Fruit fly (Drosophila melanogaster) whole organism, embryonic: Measurements from ENCODE around the gene Nep5.

ENCODE experiments used
- Bgb ChIP-seq: fragments of 200-800 bp; sonication (Bioruptor generic); IDR thresholded peaks from 2 replicates; pipeline ENCODE4 v1.3.6; 2022; ENCODE audit warnings: missing biosample characterization, missing genetic modification characterization; ENCODE audit not compliant: partially characterized antibody
- CG10543 ChIP-seq: fragments of 200-800 bp; sonication (Bioruptor generic); optimal IDR thresholded peaks from 3 replicates; lab custom pipeline; 2017; ENCODE audit warnings: missing biosample characterization, mild to moderate bottlenecking, missing genetic modification characterization, moderate library complexity
- CG12659 ChIP-seq: fragments of 200-800 bp; sonication (Bioruptor generic); optimal IDR thresholded peaks from 3 replicates; lab custom pipeline; 2017; ENCODE audit warnings: mild to moderate bottlenecking, missing biosample characterization, missing genetic modification reagents, missing genetic modification characterization
- CG14965 ChIP-seq: fragments of 200-800 bp; sonication (Bioruptor generic); optimal IDR thresholded peaks from 2 replicates; lab custom pipeline; 2016; ENCODE audit warnings: missing biosample characterization, missing genetic modification characterization, borderline replicate concordance
- CG16813 ChIP-seq: fragments of 200-800 bp; sonication (Bioruptor generic); IDR thresholded peaks from 3 replicates; pipeline ENCODE4 v1.3.6; 2022; ENCODE audit warnings: missing biosample characterization, missing genetic modification characterization; ENCODE audit not compliant: partially characterized antibody
- CG17802 ChIP-seq: fragments of 200-800 bp; sonication (Bioruptor generic); optimal IDR thresholded peaks from 2 replicates; lab custom pipeline; 2018; ENCODE audit warnings: missing biosample characterization, mild to moderate bottlenecking, missing genetic modification characterization, moderate library complexity
- CG2678 ChIP-seq: fragments of 200-800 bp; sonication (Bioruptor generic); optimal IDR thresholded peaks from 3 replicates; lab custom pipeline; 2019; ENCODE audit warnings: missing biosample characterization, mild to moderate bottlenecking, missing genetic modification characterization, moderate library complexity
- CG32767 ChIP-seq: fragments of 200-800 bp; sonication (Bioruptor generic); IDR thresholded peaks from 2 replicates; pipeline ENCODE4 v1.3.6; 2022; ENCODE audit warnings: missing biosample characterization, missing genetic modification characterization
- CG5245 ChIP-seq: fragments of 200-800 bp; sonication (Bioruptor generic); optimal IDR thresholded peaks from 3 replicates; lab custom pipeline; 2016; ENCODE audit warnings: missing biosample characterization, missing genetic modification characterization
- CG6175 ChIP-seq: fragments of 200-800 bp; sonication (Bioruptor generic); IDR thresholded peaks from 3 replicates; pipeline ENCODE4 v1.3.6; 2022; ENCODE audit warnings: missing biosample characterization, missing genetic modification characterization
- CG6791 ChIP-seq: fragments of 200-800 bp; sonication (Bioruptor generic); IDR thresholded peaks from 3 replicates; pipeline ENCODE4 v1.3.6; 2022; ENCODE audit warnings: missing biosample characterization, missing genetic modification characterization; ENCODE audit not compliant: partially characterized antibody
- CG7839 ChIP-seq: fragments of 200-800 bp; sonication (Bioruptor generic); optimal IDR thresholded peaks from 3 replicates; lab custom pipeline; 2018; ENCODE audit warnings: missing biosample characterization, mild to moderate bottlenecking, missing genetic modification characterization, moderate library complexity
- CG9215 ChIP-seq: fragments of 200-800 bp; sonication (Bioruptor generic); IDR thresholded peaks from 2 replicates; pipeline ENCODE4 v1.3.6; 2022; ENCODE audit warnings: missing biosample characterization, missing genetic modification characterization
- CTCF ChIP-seq: fragments of 200-800 bp; sonication (Bioruptor generic); optimal IDR thresholded peaks from 2 replicates; lab custom pipeline; 2017; ENCODE audit warnings: missing biosample characterization, mild to moderate bottlenecking, missing genetic modification characterization, moderate library complexity
- D ChIP-seq, 2 experiments: fragments of 200-800 bp in 1 of 2; fragments of >200 bp in 1 of 2; sonication (Bioruptor generic) in 1 of 2; optimal IDR thresholded peaks; 2 replicates in 1 of 2; 3 replicates in 1 of 2; lab custom pipeline; 2017; ENCODE audit warnings: mild to moderate bottlenecking in 1 of 2, missing biosample characterization in 1 of 2, missing genetic modification characterization in 1 of 2, missing genetic modification reagents in 1 of 2
- D19B ChIP-seq: fragments of 200-800 bp; sonication (Bioruptor generic); optimal IDR thresholded peaks from 2 replicates; lab custom pipeline; 2017; ENCODE audit warnings: missing biosample characterization, mild to moderate bottlenecking, missing genetic modification characterization
- Dref ChIP-seq: fragments of 200-800 bp; sonication (Bioruptor generic); IDR thresholded peaks from 2 replicates; pipeline ENCODE4 v1.3.6; 2022; ENCODE audit warnings: missing biosample characterization, missing genetic modification characterization
- Drgx ChIP-seq: fragments of 200-800 bp; sonication (Bioruptor generic); IDR thresholded peaks from 2 replicates; pipeline ENCODE4 v1.3.6; 2022; ENCODE audit warnings: missing biosample characterization, missing genetic modification characterization
- Ets65A ChIP-seq: fragments of 200-800 bp; sonication (Bioruptor generic); peaks from one replicate; lab custom pipeline; 2016; ENCODE audit warnings: missing biosample characterization, missing genetic modification characterization
- Hmx ChIP-seq: fragments of 200-800 bp; sonication (Bioruptor generic); optimal IDR thresholded peaks from 2 replicates; lab custom pipeline; 2016; ENCODE audit warnings: missing biosample characterization, missing genetic modification characterization
- Hr39 ChIP-seq: fragments of >200 bp; optimal IDR thresholded peaks from 2 replicates; lab custom pipeline; 2017
- Hr78 ChIP-seq, 2 experiments: fragments of 200-800 bp in 1 of 2; fragments of >200 bp in 1 of 2; sonication (Bioruptor generic) in 1 of 2; optimal IDR thresholded peaks; 2 replicates each; lab custom pipeline; 2017 to 2019; ENCODE audit warnings: missing biosample characterization in 2 of 2, missing genetic modification characterization in 2 of 2, mild to moderate bottlenecking in 1 of 2, moderate library complexity in 1 of 2
- Sin3A ChIP-seq: fragments of >200 bp; optimal IDR thresholded peaks from 2 replicates; lab custom pipeline; 2018
- TFAM ChIP-seq: fragments of 200-800 bp; sonication (Bioruptor generic); optimal IDR thresholded peaks from 2 replicates; lab custom pipeline; 2017; ENCODE audit warnings: missing biosample characterization, missing genetic modification characterization, inconsistent platforms
- Usf ChIP-seq: fragments of 200-800 bp; sonication (Bioruptor generic); optimal IDR thresholded peaks from 2 replicates; lab custom pipeline; 2017; ENCODE audit warnings: missing genotype, missing biosample characterization, missing genetic modification characterization
- amos ChIP-seq: fragments of 200-800 bp; sonication (Bioruptor generic); IDR thresholded peaks from 2 replicates; pipeline ENCODE4 v1.3.6; 2022; ENCODE audit warnings: missing biosample characterization, missing genetic modification characterization; ENCODE audit not compliant: partially characterized antibody
- aop ChIP-seq: fragments of 200-800 bp; sonication (Bioruptor generic); IDR thresholded peaks from 2 replicates; pipeline ENCODE4 v1.3.6; 2022; ENCODE audit warnings: missing biosample characterization, missing genetic modification characterization
- hth ChIP-seq: fragments of >200 bp; optimal IDR thresholded peaks from 2 replicates; lab custom pipeline; 2017; ENCODE audit warnings: inconsistent platforms
- pnt ChIP-seq: fragments of 200-800 bp; sonication (Bioruptor generic); optimal IDR thresholded peaks from 3 replicates; lab custom pipeline; 2016; ENCODE audit warnings: missing biosample characterization, missing genetic modification characterization
- pum ChIP-seq: fragments of 200-800 bp; sonication (Bioruptor generic); optimal IDR thresholded peaks from 2 replicates; lab custom pipeline; 2016; ENCODE audit warnings: missing biosample characterization, missing genetic modification characterization
- tap ChIP-seq: fragments of 200-800 bp; optimal IDR thresholded peaks from 3 replicates; lab custom pipeline; 2019; ENCODE audit warnings: missing biosample characterization, mild to moderate bottlenecking, missing genetic modification characterization, moderate library complexity
- tna ChIP-seq: fragments of 200-800 bp; sonication (Bioruptor generic); IDR thresholded peaks from 2 replicates; pipeline ENCODE4 v1.3.6; 2022; ENCODE audit warnings: missing biosample characterization, missing genetic modification characterization; ENCODE audit not compliant: partially characterized antibody
- unpg ChIP-seq: fragments of 200-800 bp; sonication (Bioruptor generic); optimal IDR thresholded peaks from 3 replicates; lab custom pipeline; 2018; ENCODE audit warnings: missing biosample characterization, mild to moderate bottlenecking, missing genetic modification characterization, moderate library complexity

Gene Nep5

DNA sequence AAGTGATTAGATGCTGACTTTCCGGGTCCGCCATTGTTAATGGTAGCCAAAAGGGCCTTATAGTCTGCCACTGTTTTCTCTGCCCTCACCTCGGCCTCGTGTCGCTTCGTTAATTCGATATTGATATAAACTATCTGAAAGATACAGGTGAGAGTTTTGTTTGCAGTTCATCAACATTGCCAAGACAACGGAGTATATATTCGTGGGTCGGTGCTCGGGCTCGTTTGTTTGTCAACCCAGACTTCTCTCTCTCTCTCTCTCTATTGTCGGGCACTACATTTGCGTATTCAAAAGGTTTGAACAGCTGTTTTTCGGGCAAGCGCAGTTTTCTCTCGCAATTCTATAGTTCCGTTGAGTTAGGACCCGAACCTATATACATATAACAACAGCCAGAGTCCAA is 3.4 kb upstream of the Nep5 start (continued):
- TF ChIP-seq CG32767 (no peak), Dref (GFP tag; lab: Robert Waterston, UW) (no peak)

DNA sequence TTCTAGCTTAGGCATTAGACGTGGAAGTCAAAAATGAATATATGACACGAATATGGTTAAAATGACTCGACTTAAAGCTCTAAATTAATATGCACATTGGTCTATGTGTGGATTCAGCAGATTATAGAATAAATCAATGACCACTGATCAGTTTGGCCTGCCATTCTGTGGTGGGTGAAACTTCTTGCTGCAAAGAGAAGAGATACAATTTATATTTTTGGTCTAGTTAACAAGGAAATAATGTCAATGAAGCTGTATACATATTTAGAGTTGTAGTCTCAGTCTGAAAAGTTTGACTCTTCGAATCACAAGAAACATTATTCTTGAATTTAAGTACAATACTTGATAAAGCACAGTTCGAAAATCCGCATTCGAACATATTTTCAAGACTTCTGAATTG is 1.1 kb upstream of the Nep5 start, which contains the start of gene CG43935:
Gene CG43935 (plus strand): TSS at position 301 of the 400 bp plus-strand sequence.
- no peak for TF ChIP-seq aop (GFP tag; lab: Robert Waterston, UW)
- TF ChIP-seq pum (GFP tag; lab: Kevin White, UChicago) = no peak
- TF ChIP-seq unpg (GFP tag; lab: Kevin White, UChicago) = no peak
- TF ChIP-seq CG12659 (GFP tag; lab: Kevin White, UChicago) = no peak
- TF ChIP-seq CG2678 (tag; lab: Kevin White, UChicago) = no peak
- TF ChIP-seq CG6791 (GFP tag; lab: Robert Waterston, UW) = no peak

DNA sequence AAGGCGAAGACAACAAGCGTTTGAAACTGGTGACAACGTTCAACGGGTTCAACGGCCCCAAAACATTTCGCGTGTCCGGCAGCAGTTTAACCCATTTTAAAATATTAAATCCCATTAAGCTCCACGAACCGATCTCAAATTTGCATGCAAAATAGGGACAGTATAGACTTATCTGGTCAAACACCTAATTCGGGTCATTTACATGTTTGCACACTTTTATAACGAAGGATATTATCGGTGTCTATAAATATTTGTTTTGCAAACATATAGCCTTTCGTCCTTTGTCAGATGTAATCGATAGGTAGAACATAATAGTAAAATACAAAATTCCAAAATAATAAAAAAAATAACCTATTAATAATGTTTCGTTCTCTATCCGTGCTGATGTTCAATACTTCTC is 2.1 kb downstream of the Nep5 start, which contains the start of gene CG34292:
Gene CG34292 (plus strand): TSS at position 301 of the 400 bp plus-strand sequence.
- TF ChIP-seq D19B (GFP tag; lab: Kevin White, UChicago) = no peak
- no peak for TF ChIP-seq CG16813
- no peak for TF ChIP-seq Usf
- no peak for TF ChIP-seq CG5245 (GFP tag; lab: Kevin White, UChicago)
- no peak for TF ChIP-seq tap
- TF ChIP-seq CG17802 (tag; lab: Kevin White, UChicago) = no peak
- no peak for TF ChIP-seq TFAM (GFP tag; lab: Kevin White, UChicago)
- TF ChIP-seq hth (lab: Kevin White, UChicago) = no peak
- no peak for TF ChIP-seq CG7839 (tag; lab: Kevin White, UChicago)
- no peak for TF ChIP-seq Drgx (GFP tag; lab: Robert Waterston, UW)
- TF ChIP-seq D (optimal IDR thresholded peaks at IDR 0.05; lab: Kevin White, UChicago) = no peak
- no peak for TF ChIP-seq D (GFP tag; optimal IDR thresholded peaks at IDR 0.05; lab: Kevin White, UChicago)
- no peak for TF ChIP-seq pnt (GFP tag; lab: Kevin White, UChicago)
- no peak for TF ChIP-seq Hmx (GFP tag; lab: Kevin White, UChicago)
- TF ChIP-seq tna = no peak
- TF ChIP-seq Ets65A (GFP tag; lab: Kevin White, UChicago) = no peak
- no peak for TF ChIP-seq CG6175 (GFP tag; lab: Robert Waterston, UW)
- TF ChIP-seq, all 482 proteins: peak for 0

DNA sequence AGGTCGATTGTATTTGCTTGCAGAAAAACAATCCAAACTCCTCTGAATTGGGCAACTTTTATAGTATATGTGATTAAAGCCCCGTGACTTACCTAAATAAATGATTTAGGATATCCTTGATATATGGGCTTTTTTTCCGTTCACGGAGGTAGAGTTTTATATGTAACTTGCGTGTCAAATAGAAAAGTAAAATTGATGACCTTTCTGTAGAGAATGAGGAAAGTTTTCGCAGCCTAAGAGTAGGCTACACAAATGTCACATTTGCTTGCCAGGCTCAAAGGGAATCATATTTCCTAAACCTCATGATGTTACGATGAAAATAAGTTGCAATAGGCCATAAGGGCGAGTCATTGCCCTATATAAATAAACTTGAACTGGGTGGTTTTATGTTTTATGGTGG is 7.8 kb downstream of the Nep5 start:
- no peak for TF ChIP-seq Sin3A (lab: Kevin White, UChicago)
- TF ChIP-seq CG16813 = peak; percentile 32; the same call in 1 of the 3 replicates
- peak; percentile 19; the same call in 1 of the 2 replicates for TF ChIP-seq amos (GFP tag; lab: Robert Waterston, UW)
- TF ChIP-seq CG10543 (GFP tag; lab: Kevin White, UChicago) = no peak
- peak in 1 of 2 experiments; percentile 93 for TF ChIP-seq Hr78 (GFP tag; optimal IDR thresholded peaks at IDR 0.05; lab: Kevin White, UChicago)
- peak; percentile 42; the same call in 1 of the 2 replicates for TF ChIP-seq Bgb (GFP tag; lab: Robert Waterston, UW)
- peak; percentile 22 for TF ChIP-seq CTCF (GFP tag; lab: Kevin White, UChicago)

DNA sequence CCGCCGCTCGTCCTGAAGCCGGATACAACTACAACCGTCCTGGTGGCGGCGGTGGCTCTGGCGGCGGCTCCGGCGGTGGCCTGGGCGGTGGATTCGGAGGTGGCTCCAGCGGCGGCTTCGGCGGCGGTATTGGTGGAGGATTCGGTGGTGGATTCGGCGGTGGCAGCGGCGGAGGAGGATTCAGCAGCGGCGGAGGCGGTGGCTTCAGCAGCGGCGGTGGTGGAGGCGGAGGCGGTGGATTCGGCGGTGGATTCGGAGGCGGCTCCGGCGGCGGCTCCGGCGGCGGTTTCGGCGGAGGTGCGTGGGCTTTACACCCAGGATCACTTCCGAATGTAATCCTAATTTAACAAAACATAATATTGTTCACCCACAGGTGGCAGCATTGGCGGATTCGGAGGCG is 14.4 kb downstream of the Nep5 start:
- peak; percentile 17 for TF ChIP-seq Hr39 (lab: Kevin White, UChicago)
- TF ChIP-seq CG9215 = 0 out of 2 replicates have a peak, but pooled peaks have one; percentile 7
- TF ChIP-seq CG14965 (GFP tag; lab: Kevin White, UChicago) = no peak
